Worm (Caenorhabditis elegans) whole organism, young adult: ENCODE data around the gene C01B10.9.

Source experiments
- F55B11.4 ChIP-seq: sonication (generic microtip); optimal IDR thresholded peaks from 2 replicates; lab custom pipeline; 2016; ENCODE audit warnings: missing compliant biosample characterization, missing genetic modification characterization, borderline replicate concordance; ENCODE audit not compliant: insufficient read depth
- T07F8.4 ChIP-seq: sonication (generic microtip); optimal IDR thresholded peaks from 2 replicates; lab custom pipeline; 2016; ENCODE audit warnings: mild to moderate bottlenecking, missing genetic modification characterization, moderate library complexity, missing compliant biosample characterization
- efl-1 ChIP-seq: fragments of 150-350 bp; optimal IDR thresholded peaks from 2 replicates; lab custom pipeline; 2014; ENCODE audit warnings: missing biosample characterization, missing genetic modification reagents, missing genetic modification characterization
- him-1 ChIP-seq: sonication (generic microtip); optimal IDR thresholded peaks from 2 replicates; lab custom pipeline; 2016; ENCODE audit warnings: missing genotype, missing genetic modification reagents, missing genetic modification characterization, missing compliant biosample characterization
- hlh-12 ChIP-seq: sonication (generic microtip); optimal IDR thresholded peaks from 2 replicates; lab custom pipeline; 2016; ENCODE audit warnings: missing genetic modification characterization, missing compliant biosample characterization
- lag-1 ChIP-seq: fragments of 200-800 bp; sonication (Bioruptor generic); IDR thresholded peaks from 2 replicates; pipeline ENCODE4 v1.3.6; 2022; ENCODE audit warnings: missing genetic modification reagents, missing genetic modification characterization, missing compliant biosample characterization
- lin-40 ChIP-seq: sonication (generic microtip); optimal IDR thresholded peaks from 2 replicates; lab custom pipeline; 2016; ENCODE audit warnings: missing genetic modification characterization, mild to moderate bottlenecking, missing compliant biosample characterization, missing genotype, missing genetic modification reagents
- lsl-1 ChIP-seq: fragments of 200-800 bp; sonication (Bioruptor generic); optimal IDR thresholded peaks from 2 replicates; lab custom pipeline; 2018; ENCODE audit warnings: mild to moderate bottlenecking, missing genetic modification characterization, moderate library complexity, missing compliant biosample characterization
- sea-2 ChIP-seq: fragments of 200-800 bp; sonication (Bioruptor generic); IDR thresholded peaks from 2 replicates; pipeline ENCODE4 v1.3.6; 2022; ENCODE audit warnings: missing genetic modification characterization, missing compliant biosample characterization
- snpc-3.4 ChIP-seq: sonication (generic microtip); optimal IDR thresholded peaks from 2 replicates; lab custom pipeline; 2017; ENCODE audit warnings: missing genetic modification characterization, mild to moderate bottlenecking, missing compliant biosample characterization, antibody characterized with exemption, moderate library complexity, missing genotype, missing genetic modification reagents

C01B10.9 gene

ce11 chrIV:6664336-6664735 is 32.3 kb downstream of the C01B10.9 start (continued):
- TF ChIP-seq snpc-3.4 (tag; lab: Kevin White, UChicago) = peak; percentile 71
- no peak for TF ChIP-seq lin-40 (tag; lab: Kevin White, UChicago)

ce11 chrIV:6667898-6668297 is 35.9 kb downstream of the C01B10.9 start, which contains the start of gene Y73B6A.1:
Gene Y73B6A.1 (minus strand): TSS chrIV:6667998.
- TF ChIP-seq lag-1 (GFP tag; lab: Robert Waterston, UW) = no peak
- TF ChIP-seq him-1 (tag; lab: Kevin White, UChicago) = no peak
- TF ChIP-seq hlh-12 (tag; lab: Kevin White, UChicago) = no peak
- TF ChIP-seq F55B11.4 = no peak
- no peak for TF ChIP-seq efl-1 (GFP tag; lab: Kevin White, UChicago)
- TF ChIP-seq T07F8.4 (tag; lab: Kevin White, UChicago) = no peak
- no peak for TF ChIP-seq sea-2 (GFP tag; lab: Robert Waterston, UW)
- TF ChIP-seq lsl-1 (GFP tag; lab: Kevin White, UChicago) = no peak
